Worm (Caenorhabditis elegans): ENCODE results near the gene F47B8.1.

DNA sequence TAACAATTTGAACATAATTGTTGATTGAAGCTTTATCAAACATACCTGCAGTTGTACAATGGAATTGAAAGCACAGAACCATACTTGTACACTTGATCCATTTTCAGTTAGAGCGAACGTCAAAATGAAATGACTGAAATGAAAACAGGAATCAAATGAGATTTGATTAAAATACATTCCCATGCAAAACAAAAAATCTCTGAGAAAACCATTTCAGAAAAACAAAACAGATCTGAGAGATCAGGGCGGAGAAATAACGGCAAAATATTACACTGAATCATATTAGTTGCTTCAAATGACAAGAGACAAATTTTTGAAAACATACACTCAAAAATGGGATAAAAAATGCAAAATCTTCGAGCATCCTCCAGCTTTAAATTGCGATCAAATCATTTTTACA lies 34.4 kb downstream of the F47B8.1 start, which contains the start of gene srt-33:
- no peak for TF ChIP-seq F22D6.2 (tag; optimal IDR thresholded peaks at IDR 0.05)
- TF ChIP-seq nfya-2 (GFP tag; IDR thresholded peaks at IDR 0.05) = no peak
- TF ChIP-seq rcor-1 (GFP tag; IDR thresholded peaks at IDR 0.05) = no peak
- no peak for TF ChIP-seq pha-4 (tag; optimal IDR thresholded peaks at IDR 0.05)
- no peak for TF ChIP-seq bed-1 (GFP tag; IDR thresholded peaks at IDR 0.05)
- no peak for TF ChIP-seq snpc-4 (GFP tag; optimal IDR thresholded peaks at IDR 0.05)
- no peak for TF ChIP-seq snpc-4 (tag; optimal IDR thresholded peaks at IDR 0.05)

All from whole organism, young adult.